Fruit fly (Drosophila melanogaster) Kc167 (cell line): ENCODE results near the gene Ran-like.

Experiments used
- Myc ChIP-seq: fragments of >200 bp; optimal IDR thresholded peaks from 2 replicates; lab custom pipeline; 2017; ENCODE audit warnings: missing external identifiers
- h ChIP-seq: fragments of >200 bp; optimal IDR thresholded peaks from 3 replicates; lab custom pipeline; 2018; ENCODE audit warnings: missing external identifiers
- insv ChIP-seq: fragments of >200 bp; optimal IDR thresholded peaks from 3 replicates; lab custom pipeline; 2018; ENCODE audit warnings: missing external identifiers
- psq ChIP-seq: fragments of >200 bp; optimal IDR thresholded peaks from 2 replicates; lab custom pipeline; 2017; ENCODE audit warnings: missing external identifiers
- ttk ChIP-seq: sonication (Bioruptor generic); optimal IDR thresholded peaks from 2 replicates; lab custom pipeline; 2017; ENCODE audit warnings: missing external identifiers

- TF ChIP-seq insv (lab: Kevin White, UChicago) (no peak), Myc (no peak), ttk (no peak), h (lab: Kevin White, UChicago) (no peak), psq (lab: Kevin White, UChicago) (no peak)
Observed at dm6 chr3L:15523806-15524346, 38.7 kb upstream of the Ran-like start, which contains the start of gene CG7945.
